Worm (Caenorhabditis elegans) whole organism, mixed stage, embryonic: ENCODE data around the gene Y45F10C.4.
"Not testable (repeated sequence)": the region's sequence is repeated elsewhere in the genome, so short reads cannot be mapped to it uniquely, and the experiment has no call there.

Experiments used
- M03D4.4 ChIP-seq: sonication (generic microtip); optimal IDR thresholded peaks from 2 replicates; lab custom pipeline; 2017; ENCODE audit warnings: mild to moderate bottlenecking, missing genetic modification characterization, missing compliant biosample characterization
- ceh-39 ChIP-seq: fragments of 150-350 bp; optimal IDR thresholded peaks from 2 replicates; lab custom pipeline; 2014; ENCODE audit warnings: missing biosample characterization, missing genetic modification characterization
- ceh-43 ChIP-seq: fragments of 200-800 bp; sonication (Bioruptor generic); optimal IDR thresholded peaks from 2 replicates; lab custom pipeline; 2018; ENCODE audit warnings: mild to moderate bottlenecking, missing genetic modification characterization, moderate library complexity, missing compliant biosample characterization
- ces-1 ChIP-seq: fragments of 150-350 bp; optimal IDR thresholded peaks from 2 replicates; lab custom pipeline; 2014; ENCODE audit warnings: missing biosample characterization, missing genetic modification reagents, missing genetic modification characterization
- cnd-1 ChIP-seq: fragments of 200-800 bp; sonication (Bioruptor generic); optimal IDR thresholded peaks from 2 replicates; lab custom pipeline; 2018; ENCODE audit warnings: mild to moderate bottlenecking, missing genetic modification characterization, missing compliant biosample characterization
- drap-1 ChIP-seq: fragments of 200-800 bp; sonication (Bioruptor generic); optimal IDR thresholded peaks from 3 replicates; lab custom pipeline; 2018; ENCODE audit warnings: mild to moderate bottlenecking, missing genetic modification characterization, missing compliant biosample characterization
- elt-1 ChIP-seq: sonication (generic microtip); optimal IDR thresholded peaks from 2 replicates; lab custom pipeline; 2017; ENCODE audit warnings: missing genetic modification characterization, mild to moderate bottlenecking, missing compliant biosample characterization, antibody characterized with exemption, moderate library complexity, borderline replicate concordance; ENCODE audit not compliant: insufficient read depth
- elt-3 ChIP-seq: fragments of 150-350 bp; optimal IDR thresholded peaks from 2 replicates; lab custom pipeline; 2014; ENCODE audit warnings: missing biosample characterization, missing genetic modification characterization
- flh-1 ChIP-seq: fragments of 200-800 bp; sonication (Bioruptor generic); optimal IDR thresholded peaks from 2 replicates; lab custom pipeline; 2018; ENCODE audit warnings: mild to moderate bottlenecking, missing genetic modification characterization, moderate library complexity, missing compliant biosample characterization
- ham-2 ChIP-seq: fragments of 200-800 bp; sonication (Bioruptor generic); optimal IDR thresholded peaks from 2 replicates; lab custom pipeline; 2018; ENCODE audit warnings: mild to moderate bottlenecking, missing genetic modification characterization, missing compliant biosample characterization
- lsy-2 ChIP-seq: fragments of 150-350 bp; optimal IDR thresholded peaks from 2 replicates; lab custom pipeline; 2014; ENCODE audit warnings: missing biosample characterization, missing genetic modification characterization
- mab-5 ChIP-seq: fragments of 150-350 bp; optimal IDR thresholded peaks from 2 replicates; lab custom pipeline; 2014; ENCODE audit warnings: missing biosample characterization, missing genetic modification characterization
- nhr-12 ChIP-seq: fragments of 150-350 bp; optimal IDR thresholded peaks from 2 replicates; lab custom pipeline; 2014; ENCODE audit warnings: missing biosample characterization, missing genetic modification characterization
- nhr-2 ChIP-seq: fragments of 150-350 bp; optimal IDR thresholded peaks from 2 replicates; lab custom pipeline; 2014; ENCODE audit warnings: missing biosample characterization, missing genetic modification characterization
- nhr-237 ChIP-seq: fragments of 150-350 bp; optimal IDR thresholded peaks from 2 replicates; lab custom pipeline; 2014; ENCODE audit warnings: missing biosample characterization, missing genetic modification characterization
- nhr-76 ChIP-seq: sonication (generic microtip); optimal IDR thresholded peaks from 2 replicates; lab custom pipeline; 2017; ENCODE audit warnings: missing biosample characterization, missing genetic modification characterization
- pha-4 ChIP-seq: fragments of 150-350 bp; optimal IDR thresholded peaks from 2 replicates; lab custom pipeline; 2018; ENCODE audit warnings: missing biosample characterization, missing genetic modification reagents, missing genetic modification characterization
- snpc-4 ChIP-seq: fragments of 150-350 bp; optimal IDR thresholded peaks from 2 replicates; lab custom pipeline; 2014; ENCODE audit warnings: missing biosample characterization, missing genetic modification characterization
- sptf-1 ChIP-seq: sonication (generic microtip); optimal IDR thresholded peaks from 2 replicates; lab custom pipeline; 2017; ENCODE audit warnings: mild to moderate bottlenecking, missing genetic modification characterization, moderate library complexity, missing compliant biosample characterization
- unc-120 ChIP-seq: sonication (generic microtip); optimal IDR thresholded peaks from 2 replicates; lab custom pipeline; 2017; ENCODE audit warnings: missing genetic modification characterization, missing compliant biosample characterization; ENCODE audit not compliant: poor library complexity, severe bottlenecking
- unc-39 ChIP-seq: fragments of 150-350 bp; optimal IDR thresholded peaks from 2 replicates; lab custom pipeline; 2014; ENCODE audit warnings: missing biosample characterization, missing genetic modification characterization
- unc-62 ChIP-seq: fragments of 150-350 bp; optimal IDR thresholded peaks from 2 replicates; lab custom pipeline; 2014; ENCODE audit warnings: missing biosample characterization, missing genetic modification reagents, missing genetic modification characterization
- zip-8 ChIP-seq: fragments of 150-350 bp; optimal IDR thresholded peaks from 2 replicates; lab custom pipeline; 2014; ENCODE audit warnings: missing biosample characterization, missing genetic modification characterization
- ztf-11 ChIP-seq: fragments of 150-350 bp; optimal IDR thresholded peaks from 2 replicates; lab custom pipeline; 2014; ENCODE audit warnings: missing biosample characterization, missing genetic modification characterization

Y45F10C.4 gene

DNA sequence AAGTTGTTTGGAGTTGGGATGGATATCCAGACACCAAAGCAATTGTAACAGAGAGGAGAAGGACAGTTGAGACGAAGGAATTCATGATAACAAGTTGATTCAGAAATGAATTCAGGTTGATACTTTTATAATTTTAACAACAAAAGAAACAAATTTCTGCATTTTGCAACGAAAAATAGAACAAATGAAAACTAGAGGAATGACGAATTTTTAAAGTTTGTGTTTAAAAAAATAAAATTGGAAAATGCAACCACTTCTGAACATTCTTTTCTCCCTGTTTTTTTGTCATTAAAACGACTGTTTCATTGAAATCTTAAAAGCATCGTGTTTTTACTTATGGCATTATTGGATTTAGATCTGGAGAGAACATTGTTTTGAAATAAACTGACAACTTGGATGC, 1.4 kb downstream of the Y45F10C.4 start, which contains the start of gene Y45F10C.2:
TSS of gene Y45F10C.2 (minus strand) at position 101 of the 400 bp plus-strand sequence.
- not testable (repeated sequence) for TF ChIP-seq nhr-2; ceh-39 (tag; lab: Kevin White, UChicago); zip-8

DNA sequence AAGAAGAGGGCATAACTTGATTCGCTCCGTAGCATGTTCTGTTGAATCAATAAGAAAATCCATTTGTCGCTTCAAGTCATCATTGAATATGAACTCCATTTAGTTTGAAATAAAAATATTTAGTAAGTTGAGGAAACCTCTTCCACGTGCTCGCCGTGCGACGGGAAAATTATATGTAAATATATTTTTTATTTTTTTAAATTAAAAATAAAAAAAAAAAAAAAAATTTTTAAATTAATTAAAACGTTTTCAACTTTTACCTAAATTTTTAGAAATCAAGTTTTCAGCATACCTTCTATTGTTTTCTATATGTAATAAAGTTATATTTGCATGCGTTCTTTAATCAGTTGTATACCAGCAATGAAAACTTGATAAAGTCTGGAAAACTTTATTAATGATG, 4.5 kb downstream of the Y45F10C.4 start, which contains the start of gene Y45F10C.1:
TSS of gene Y45F10C.1 (minus strand) at position 101 of the 400 bp plus-strand sequence.
- TF ChIP-seq nhr-12 (tag; lab: Kevin White, UChicago); elt-3 (tag; lab: Kevin White, UChicago); ces-1: not testable (repeated sequence)
- TF ChIP-seq, all 35 proteins: peak for 0; not testable (repeated sequence) for 35

DNA sequence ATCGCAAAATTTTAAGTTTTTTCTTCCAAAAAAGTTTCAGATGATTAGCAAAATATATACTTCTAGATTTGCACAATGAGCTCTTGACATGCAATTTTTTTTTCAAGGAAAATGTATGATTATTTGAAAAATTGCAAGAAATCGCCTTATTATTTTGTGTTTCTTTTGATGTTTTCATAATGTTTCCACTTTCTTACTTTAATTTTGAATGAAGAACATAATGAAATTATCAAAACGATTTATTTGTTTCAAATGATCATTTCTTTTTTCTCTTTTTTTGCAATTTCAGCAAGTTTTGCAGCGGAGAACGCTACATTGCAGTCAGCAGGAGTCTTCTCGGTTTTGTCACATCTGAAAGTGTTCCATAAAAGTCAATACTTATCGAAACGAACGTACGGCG, 12.0 kb downstream of the Y45F10C.4 start, which contains the start of gene Y45F10C.6:
TSS of gene Y45F10C.6 (plus strand) at position 301 of the 400 bp plus-strand sequence.
- not testable (repeated sequence) for TF ChIP-seq drap-1; nhr-12 (tag; lab: Kevin White, UChicago); ces-1
- TF ChIP-seq, all 35 proteins: peak for 0; not testable (repeated sequence) for 35

DNA sequence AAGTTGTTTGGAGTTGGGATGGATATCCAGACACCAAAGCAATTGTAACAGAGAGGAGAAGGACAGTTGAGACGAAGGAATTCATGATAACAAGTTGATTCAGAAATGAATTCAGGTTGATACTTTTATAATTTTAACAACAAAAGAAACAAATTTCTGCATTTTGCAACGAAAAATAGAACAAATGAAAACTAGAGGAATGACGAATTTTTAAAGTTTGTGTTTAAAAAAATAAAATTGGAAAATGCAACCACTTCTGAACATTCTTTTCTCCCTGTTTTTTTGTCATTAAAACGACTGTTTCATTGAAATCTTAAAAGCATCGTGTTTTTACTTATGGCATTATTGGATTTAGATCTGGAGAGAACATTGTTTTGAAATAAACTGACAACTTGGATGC, 12.6 kb downstream of the Y45F10C.4 start, which contains the start of gene C08F11.12:
TSS of gene C08F11.12 (minus strand) at position 101 of the 400 bp plus-strand sequence.
- TF ChIP-seq unc-62 (GFP tag; lab: Kevin White, UChicago); elt-3 (tag; lab: Kevin White, UChicago); sptf-1 (tag; lab: Kevin White, UChicago): not testable (repeated sequence)
- TF ChIP-seq, all 35 proteins: peak for 0; not testable (repeated sequence) for 35

DNA sequence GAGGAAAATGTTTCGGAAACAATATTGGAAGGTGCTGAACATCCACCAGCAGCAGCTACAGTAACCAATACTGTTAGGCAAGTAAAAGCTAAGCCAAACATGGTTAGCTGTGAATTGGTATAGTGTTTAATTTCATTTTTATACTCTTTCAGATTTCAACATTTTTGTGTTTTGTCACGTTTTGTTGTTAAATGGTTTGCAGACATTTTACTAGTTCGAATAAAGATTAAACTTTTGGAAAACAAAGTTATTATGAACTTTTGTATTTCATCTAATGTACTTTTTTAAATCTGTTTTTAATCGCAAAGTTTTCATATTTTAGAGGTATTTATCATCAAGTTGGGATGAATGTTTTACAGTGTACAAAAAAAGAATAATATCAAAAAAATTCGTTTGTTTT, 13.8 kb downstream of the Y45F10C.4 start, which contains the start of gene C08F11.17:
TSS of gene C08F11.17 (minus strand) at position 101 of the 400 bp plus-strand sequence.
- TF ChIP-seq elt-3 (tag; lab: Kevin White, UChicago) (no peak), sptf-1 (tag; lab: Kevin White, UChicago) (no peak), ceh-43 (GFP tag; lab: Kevin White, UChicago) (no peak), unc-120 (no peak), pha-4 (tag; lab: Kevin White, UChicago) (no peak)
- TF ChIP-seq, all 35 proteins: peak for 0

DNA sequence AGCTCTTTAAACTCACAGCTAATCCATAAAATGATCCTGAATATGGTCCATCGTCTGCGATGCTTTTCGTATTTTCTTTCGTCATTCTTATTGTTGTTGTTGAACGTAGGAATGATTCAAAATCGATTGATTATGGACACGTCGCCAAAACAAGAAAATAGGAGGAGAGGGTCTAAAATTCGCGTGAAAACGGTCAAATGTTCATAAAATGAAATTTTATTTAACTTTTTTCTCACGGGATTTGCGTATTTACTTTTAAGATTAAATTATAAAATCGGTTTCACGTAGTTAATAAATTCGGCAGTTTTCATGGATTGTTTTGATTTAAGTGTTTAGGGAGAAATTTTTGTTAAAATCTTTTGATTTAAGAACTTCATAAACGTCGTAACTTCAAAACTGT, 14.9 kb downstream of the Y45F10C.4 start, which contains the start of gene C08F11.10:
TSS of gene C08F11.10 (minus strand) at position 101 of the 400 bp plus-strand sequence.
- no peak for TF ChIP-seq nhr-237 (tag; lab: Kevin White, UChicago)

DNA sequence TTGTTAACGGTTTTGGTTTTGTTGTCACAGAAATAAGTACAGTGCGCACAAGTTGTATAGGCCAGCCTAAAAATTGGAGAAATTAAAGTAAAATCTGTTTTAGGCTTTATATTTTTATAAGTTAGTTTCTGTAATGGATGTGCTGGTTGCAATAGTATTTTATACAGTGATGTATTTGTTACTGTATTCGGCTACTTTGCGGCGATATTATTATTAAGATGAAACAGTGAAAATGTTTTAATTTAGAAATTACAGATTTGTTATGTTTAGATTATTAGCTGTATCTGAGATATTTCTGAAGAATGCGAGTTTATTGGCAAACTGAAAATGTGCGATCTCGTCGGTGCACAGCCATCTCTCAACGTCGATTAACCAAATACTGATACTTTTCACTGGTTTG, 16.4 kb downstream of the Y45F10C.4 start, which contains the start of gene ule-4:
TSS of gene ule-4 (minus strand) at position 101 of the 400 bp plus-strand sequence.
- TF ChIP-seq nhr-237 (tag; lab: Kevin White, UChicago): no peak
- TF ChIP-seq mab-5: no peak

DNA sequence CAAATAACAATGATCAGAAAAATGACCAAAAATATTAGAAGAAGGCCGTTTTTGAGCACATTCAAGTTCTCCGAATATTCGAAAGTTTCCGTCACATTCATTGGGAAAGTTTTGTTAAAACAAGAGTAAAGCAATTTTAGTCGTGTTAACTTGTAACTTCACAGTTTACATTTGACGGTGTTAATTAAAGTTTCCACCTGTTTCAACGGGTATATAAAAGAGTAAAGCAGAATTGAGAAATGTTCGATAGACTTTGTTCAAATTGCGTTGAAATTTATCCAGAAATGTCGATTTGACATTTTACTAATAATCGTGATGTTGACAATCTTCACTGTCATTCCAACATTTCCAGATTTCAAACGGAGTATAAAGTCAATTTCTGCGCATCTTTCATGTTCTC, 18.2 kb downstream of the Y45F10C.4 start, which contains the start of gene srz-29:
TSS of gene srz-29 (minus strand) at position 101 of the 400 bp plus-strand sequence.
- TF ChIP-seq ham-2 (GFP tag; lab: Kevin White, UChicago): no peak
- no peak for TF ChIP-seq elt-1 (tag; lab: Kevin White, UChicago)
- TF ChIP-seq ceh-43 (GFP tag; lab: Kevin White, UChicago): no peak
- no peak for TF ChIP-seq M03D4.4 (tag; lab: Kevin White, UChicago)
- TF ChIP-seq nhr-76: no peak
- no peak for TF ChIP-seq nhr-12 (tag; lab: Kevin White, UChicago)
- TF ChIP-seq unc-39 (tag; lab: Kevin White, UChicago): no peak
- no peak for TF ChIP-seq mab-5
- TF ChIP-seq flh-1 (GFP tag; lab: Kevin White, UChicago): no peak
- no peak for TF ChIP-seq cnd-1 (tag; lab: Kevin White, UChicago)
- no peak for TF ChIP-seq unc-62 (GFP tag; lab: Kevin White, UChicago)

DNA sequence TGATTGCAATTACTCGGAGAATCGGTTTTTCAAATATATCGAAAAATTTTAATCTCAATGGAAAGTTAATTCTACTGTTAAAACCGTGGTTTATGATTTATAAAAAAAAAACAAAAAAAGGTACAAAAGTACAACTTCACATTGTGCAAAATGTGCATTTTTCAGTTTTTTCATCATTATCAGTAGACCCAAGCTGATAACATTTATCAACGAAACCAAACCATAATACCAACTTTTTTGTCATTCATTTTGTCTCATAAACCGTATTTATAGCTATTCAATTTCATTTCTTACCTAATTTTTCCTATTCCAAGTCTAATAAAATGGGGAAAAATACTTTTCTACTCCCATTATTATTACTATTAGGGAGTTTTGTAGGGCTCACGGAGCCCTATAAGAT, 25.0 kb downstream of the Y45F10C.4 start, which contains the start of gene ugt-22:
TSS of gene ugt-22 (plus strand) at position 234 of the 400 bp plus-strand sequence.
- no peak for TF ChIP-seq ztf-11
- TF ChIP-seq snpc-4 (tag; lab: Kevin White, UChicago): no peak
- TF ChIP-seq nhr-237 (tag; lab: Kevin White, UChicago): no peak
- no peak for TF ChIP-seq nhr-76
- TF ChIP-seq unc-62 (GFP tag; lab: Kevin White, UChicago): no peak
- TF ChIP-seq ham-2 (GFP tag; lab: Kevin White, UChicago): no peak
- TF ChIP-seq M03D4.4 (tag; lab: Kevin White, UChicago): no peak
- TF ChIP-seq lsy-2 (tag; lab: Kevin White, UChicago): no peak
